Worm (Caenorhabditis elegans) whole organism, L4 larva: ENCODE data around the gene fbn-1.
A peak's percentile ranks its signal among the peaks of the same experiment; 100 is the strongest.

ENCODE experiments used
- F37D6.2 ChIP-seq: sonication (generic microtip); optimal IDR thresholded peaks from 2 replicates; lab custom pipeline; 2016; ENCODE audit warnings: mild to moderate bottlenecking, missing genetic modification characterization, missing compliant biosample characterization
- R02D3.7 ChIP-seq: fragments of 150-350 bp; sonication (generic microtip); optimal IDR thresholded peaks from 3 replicates; lab custom pipeline; 2014; ENCODE audit warnings: missing biosample characterization, missing genetic modification characterization
- T20F7.1 ChIP-seq: fragments of 200-800 bp; sonication (Bioruptor generic); optimal IDR thresholded peaks from 2 replicates; lab custom pipeline; 2018; ENCODE audit warnings: mild to moderate bottlenecking, missing genetic modification characterization, missing compliant biosample characterization
- T26A8.4 ChIP-seq: fragments of 200-800 bp; sonication (Bioruptor generic); IDR thresholded peaks from 2 replicates; pipeline ENCODE4 v1.3.6; 2022; ENCODE audit warnings: missing genetic modification characterization, missing compliant biosample characterization
- ZK546.5 ChIP-seq, 2 experiments: sonication (generic microtip); optimal IDR thresholded peaks; 2 replicates each; lab custom pipeline; 2017; ENCODE audit warnings: missing biosample characterization in 2 of 2, missing genetic modification characterization in 2 of 2
- aha-1 ChIP-seq: fragments of 150-350 bp; peaks from one replicate; lab custom pipeline; 2014; ENCODE audit warnings: missing biosample characterization, missing genetic modification characterization
- arid-1 ChIP-seq: fragments of 200-800 bp; sonication (Bioruptor generic); conservative IDR thresholded peaks from 2 replicates; pipeline ENCODE4 v1.3.6; 2022; ENCODE audit warnings: missing genetic modification reagents, missing genetic modification characterization, missing compliant biosample characterization
- attf-4 ChIP-seq: sonication (generic microtip); optimal IDR thresholded peaks from 3 replicates; lab custom pipeline; 2017; ENCODE audit warnings: missing biosample characterization, missing genetic modification characterization
- ceh-28 ChIP-seq: fragments of 150-350 bp; optimal IDR thresholded peaks from 2 replicates; lab custom pipeline; 2014; ENCODE audit warnings: missing biosample characterization, missing genetic modification reagents, missing genetic modification characterization
- ceh-32 ChIP-seq: sonication (generic microtip); optimal IDR thresholded peaks from 2 replicates; lab custom pipeline; 2016; ENCODE audit warnings: mild to moderate bottlenecking, missing genetic modification characterization, missing compliant biosample characterization; ENCODE audit not compliant: poor library complexity
- ceh-44 ChIP-seq: fragments of 200-800 bp; sonication (Bioruptor generic); IDR thresholded peaks from 2 replicates; pipeline ENCODE4 v1.3.6; 2022; ENCODE audit warnings: missing genetic modification reagents, missing genetic modification characterization, missing compliant biosample characterization
- ceh-62 ChIP-seq: sonication (generic microtip); optimal IDR thresholded peaks from 2 replicates; lab custom pipeline; 2017; ENCODE audit warnings: missing biosample characterization, missing genetic modification characterization
- daf-12 ChIP-seq: fragments of 150-350 bp; optimal IDR thresholded peaks from 2 replicates; lab custom pipeline; 2014; ENCODE audit warnings: missing biosample characterization, missing genetic modification reagents, missing genetic modification characterization
- duxl-1 ChIP-seq: sonication (generic microtip); optimal IDR thresholded peaks from 2 replicates; lab custom pipeline; 2016; ENCODE audit warnings: mild to moderate bottlenecking, missing genetic modification characterization, moderate library complexity, missing compliant biosample characterization; ENCODE audit not compliant: poor library complexity
- dve-1 ChIP-seq: sonication (generic microtip); optimal IDR thresholded peaks from 2 replicates; lab custom pipeline; 2017; ENCODE audit warnings: antibody characterized with exemption, mild to moderate bottlenecking, missing genetic modification characterization, missing compliant biosample characterization; ENCODE audit not compliant: insufficient read depth
- egl-43 ChIP-seq: fragments of 200-800 bp; sonication (Bioruptor generic); IDR thresholded peaks from 2 replicates; pipeline ENCODE4 v1.3.6; 2022; ENCODE audit warnings: missing genetic modification reagents, missing genetic modification characterization, missing compliant biosample characterization
- lim-7 ChIP-seq: fragments of 200-800 bp; sonication (Bioruptor generic); IDR thresholded peaks from 2 replicates; pipeline ENCODE4 v1.3.6; 2022; ENCODE audit warnings: missing genetic modification characterization, missing compliant biosample characterization
- lin-1 ChIP-seq: fragments of 200-800 bp; sonication (Bioruptor generic); IDR thresholded peaks from 2 replicates; pipeline ENCODE4 v1.3.6; 2022; ENCODE audit warnings: missing genetic modification reagents, missing genetic modification characterization, missing compliant biosample characterization
- lin-15B ChIP-seq: fragments of 150-350 bp; sonication (generic microtip); optimal IDR thresholded peaks from 3 replicates; lab custom pipeline; 2014; ENCODE audit warnings: missing biosample characterization, missing genetic modification characterization
- madf-5 ChIP-seq, 2 experiments: fragments of 200-800 bp; sonication (Bioruptor generic); IDR thresholded peaks; 2 replicates each; pipeline ENCODE4 v1.3.6; 2022; ENCODE audit warnings: missing compliant biosample characterization in 2 of 2, missing genetic modification characterization in 2 of 2
- madf-9 ChIP-seq: fragments of 200-800 bp; sonication (Bioruptor generic); conservative IDR thresholded peaks from 2 replicates; pipeline ENCODE4 v1.3.6; 2022; ENCODE audit warnings: missing genetic modification reagents, missing genetic modification characterization, missing compliant biosample characterization
- mes-2 ChIP-seq: sonication (generic microtip); optimal IDR thresholded peaks from 2 replicates; lab custom pipeline; 2016; ENCODE audit warnings: missing genotype, mild to moderate bottlenecking, missing genetic modification characterization, missing compliant biosample characterization; ENCODE audit not compliant: poor library complexity, severe bottlenecking
- mxl-2 ChIP-seq: fragments of 200-800 bp; sonication (Bioruptor generic); conservative IDR thresholded peaks from 2 replicates; pipeline ENCODE4 v1.3.6; 2022; ENCODE audit warnings: missing genetic modification reagents, missing genetic modification characterization, missing compliant biosample characterization
- nhr-111 ChIP-seq: fragments of 200-800 bp; sonication (Bioruptor generic); optimal IDR thresholded peaks from 2 replicates; lab custom pipeline; 2018; ENCODE audit warnings: mild to moderate bottlenecking, missing genetic modification characterization, missing compliant biosample characterization
- nhr-25 ChIP-seq: sonication (generic microtip); optimal IDR thresholded peaks from 2 replicates; lab custom pipeline; 2017; ENCODE audit warnings: missing genetic modification characterization, mild to moderate bottlenecking, missing compliant biosample characterization, antibody characterized with exemption, moderate library complexity, borderline replicate concordance; ENCODE audit not compliant: insufficient read depth
- nhr-28 ChIP-seq: fragments of 150-350 bp; optimal IDR thresholded peaks from 2 replicates; lab custom pipeline; 2014; ENCODE audit warnings: missing biosample characterization, missing genetic modification characterization
- nhr-42 ChIP-seq: fragments of 200-800 bp; sonication (Bioruptor generic); IDR thresholded peaks from 2 replicates; pipeline ENCODE4 v1.3.6; 2022; ENCODE audit warnings: missing genetic modification characterization, missing compliant biosample characterization
- sdz-12 ChIP-seq: fragments of 200-800 bp; sonication (Bioruptor generic); optimal IDR thresholded peaks from 2 replicates; lab custom pipeline; 2018; ENCODE audit warnings: mild to moderate bottlenecking, missing genetic modification characterization, missing compliant biosample characterization
- set-16 ChIP-seq: fragments of 200-800 bp; sonication (Bioruptor generic); IDR thresholded peaks from 2 replicates; pipeline ENCODE4 v1.3.6; 2022; ENCODE audit warnings: missing genetic modification reagents, missing genetic modification characterization, missing compliant biosample characterization
- snpc-1.2 ChIP-seq: fragments of 200-800 bp; sonication (Bioruptor generic); IDR thresholded peaks from 2 replicates; pipeline ENCODE4 v1.3.6; 2022; ENCODE audit warnings: missing genetic modification reagents, missing genetic modification characterization, missing compliant biosample characterization
- snpc-4 ChIP-seq: fragments of 150-350 bp; optimal IDR thresholded peaks from 2 replicates; lab custom pipeline; 2014; ENCODE audit warnings: missing biosample characterization, missing genetic modification characterization
- spr-1 ChIP-seq: sonication (generic microtip); optimal IDR thresholded peaks from 2 replicates; lab custom pipeline; 2016; ENCODE audit warnings: mild to moderate bottlenecking, missing genetic modification characterization, missing compliant biosample characterization
- spr-3 ChIP-seq: fragments of 200-800 bp; sonication (Bioruptor generic); optimal IDR thresholded peaks from 2 replicates; lab custom pipeline; 2018; ENCODE audit warnings: mild to moderate bottlenecking, missing genetic modification characterization, missing compliant biosample characterization
- tag-97 ChIP-seq: fragments of 200-800 bp; sonication (Bioruptor generic); IDR thresholded peaks from 2 replicates; pipeline ENCODE4 v1.3.6; 2022; ENCODE audit warnings: missing genetic modification characterization, missing compliant biosample characterization
- tra-1 ChIP-seq: fragments of 200-800 bp; sonication (Bioruptor generic); IDR thresholded peaks from 2 replicates; pipeline ENCODE4 v1.3.6; 2022; ENCODE audit warnings: missing genetic modification reagents, missing genetic modification characterization, missing compliant biosample characterization
- unc-130 ChIP-seq: sonication (generic microtip); optimal IDR thresholded peaks from 2 replicates; lab custom pipeline; 2016; ENCODE audit warnings: missing genetic modification reagents, missing genetic modification characterization, missing compliant biosample characterization
- unc-62 ChIP-seq, 3 experiments: fragments of 150-350 bp in 1 of 3; sonication (generic microtip); optimal IDR thresholded peaks in 2 of 3; peaks in 1 of 3; 1 replicate in 1 of 3; 2 replicates in 2 of 3; lab custom pipeline; 2014 to 2017; ENCODE audit warnings: missing biosample characterization in 3 of 3, missing genetic modification characterization in 3 of 3, missing genetic modification reagents in 3 of 3, missing genotype in 1 of 3
- zag-1 ChIP-seq: fragments of 150-350 bp; optimal IDR thresholded peaks from 2 replicates; lab custom pipeline; 2014; ENCODE audit warnings: missing biosample characterization, missing genetic modification characterization
- zfp-3 ChIP-seq: fragments of 200-800 bp; sonication (Bioruptor generic); conservative IDR thresholded peaks from 2 replicates; pipeline ENCODE4 v1.3.6; 2022; ENCODE audit warnings: missing genetic modification reagents, missing genetic modification characterization, missing compliant biosample characterization
- zip-11 ChIP-seq: fragments of 200-800 bp; sonication (Bioruptor generic); IDR thresholded peaks from 2 replicates; pipeline ENCODE4 v1.3.6; 2022; ENCODE audit warnings: missing genetic modification characterization, missing compliant biosample characterization
- ztf-7 ChIP-seq: fragments of 150-350 bp; optimal IDR thresholded peaks from 2 replicates; lab custom pipeline; 2014; ENCODE audit warnings: missing biosample characterization, missing genetic modification characterization

Gene fbn-1

DNA sequence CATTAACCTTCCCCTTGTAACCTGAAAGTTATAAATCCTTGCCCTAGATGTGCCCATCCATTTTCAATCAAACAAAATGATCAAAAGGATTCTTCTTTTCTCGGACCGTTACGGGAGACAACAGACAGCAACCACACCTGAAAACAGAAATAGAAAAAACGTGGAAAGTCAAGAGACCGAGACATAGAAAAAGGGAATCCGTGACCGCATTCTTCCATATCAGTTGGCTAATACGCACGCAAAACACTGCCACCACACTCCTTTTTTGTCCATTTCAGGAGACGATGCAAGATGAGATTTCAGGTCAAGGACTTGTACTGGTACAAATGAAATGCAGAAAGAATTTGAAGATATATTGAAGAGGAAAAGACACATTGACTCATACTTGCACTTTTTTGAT is 6.9 kb upstream of the fbn-1 start (continued):
- TF ChIP-seq nhr-28 (peak; percentile 35), set-16 (GFP tag; lab: Robert Waterston, UW) (no peak)

- TF ChIP-seq ztf-7 (tag; lab: Kevin White, UChicago) (no peak), unc-62 (GFP tag; optimal IDR thresholded peaks at IDR 0.05 in 1 of 2; lab: Kevin White, UChicago) (peak in 1 of 2 experiments; percentile 92), unc-62 (tag; optimal IDR thresholded peaks at IDR 0.05; lab: Kevin White, UChicago) (no peak)
Observed at ce11 chrIII:7619846-7620245, 5.3 kb upstream of the fbn-1 start.

DNA sequence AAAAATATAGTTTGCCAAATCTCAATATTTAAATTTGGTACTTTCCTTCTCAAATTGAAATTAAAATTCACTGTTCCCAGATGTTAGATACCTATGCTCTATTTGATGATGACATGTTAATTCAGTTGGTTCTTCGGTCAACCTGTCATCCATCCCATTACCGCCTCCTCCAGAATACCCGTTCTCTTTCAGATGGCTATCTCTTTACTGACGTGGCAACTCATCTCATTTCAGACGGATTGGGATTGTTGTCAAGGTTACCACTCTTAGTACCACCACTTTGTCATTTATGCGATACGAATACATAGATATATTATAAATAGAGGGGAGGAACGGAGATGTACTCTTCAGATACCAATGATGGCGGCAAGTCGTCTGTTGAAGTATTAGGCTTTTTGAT is 3.8 kb upstream of the fbn-1 start:
- TF ChIP-seq aha-1 (tag; lab: Kevin White, UChicago) (peak; percentile 4), snpc-1.2 (GFP tag; lab: Robert Waterston, UW) (no peak)

DNA sequence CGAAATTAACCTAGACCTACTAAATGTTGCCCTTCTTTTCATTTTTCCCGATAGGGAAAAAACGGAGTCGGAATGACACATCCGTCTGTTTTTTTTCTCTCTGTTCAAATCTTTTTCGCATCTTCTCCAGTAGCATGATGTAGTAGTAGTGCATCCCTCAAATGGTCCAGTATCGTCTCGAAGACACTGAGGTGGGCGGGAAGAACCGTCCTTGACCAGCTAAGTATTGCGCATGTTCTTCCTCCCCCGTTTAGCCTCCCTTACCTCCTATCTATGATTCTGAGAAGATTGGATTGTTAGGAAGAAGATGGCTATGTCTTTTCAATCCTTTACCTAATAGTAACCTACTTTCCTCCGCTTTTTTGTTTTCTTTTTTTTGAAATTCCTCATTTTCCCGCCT is 2.3 kb upstream of the fbn-1 start:
- TF ChIP-seq R02D3.7 (tag; lab: Kevin White, UChicago) (no peak), egl-43 (GFP tag; lab: Robert Waterston, UW) (no peak), dve-1 (tag; lab: Kevin White, UChicago) (no peak), duxl-1 (tag; lab: Kevin White, UChicago) (no peak), zag-1 (tag; lab: Kevin White, UChicago) (no peak), attf-4 (tag; lab: Kevin White, UChicago) (no peak), nhr-28 (peak; percentile 2), sdz-12 (no peak), ceh-32 (tag; lab: Kevin White, UChicago) (no peak), daf-12 (tag; lab: Kevin White, UChicago) (no peak), madf-5 (GFP tag; IDR thresholded peaks at IDR 0.05; lab: Robert Waterston, UW) (no peak), ceh-62 (no peak), zfp-3 (GFP tag; lab: Robert Waterston, UW) (no peak), nhr-25 (tag; lab: Kevin White, UChicago) (peak; percentile 90), spr-3 (GFP tag; lab: Kevin White, UChicago) (no peak), F37D6.2 (tag; lab: Kevin White, UChicago) (no peak)

- TF ChIP-seq zip-11 (GFP tag; lab: Robert Waterston, UW) (no peak), ceh-28 (tag; lab: Kevin White, UChicago) (no peak), unc-62 (GFP tag; optimal IDR thresholded peaks at IDR 0.05 in 1 of 2; lab: Kevin White, UChicago) (peak in 1 of 2 experiments; percentile 91), unc-62 (tag; optimal IDR thresholded peaks at IDR 0.05; lab: Kevin White, UChicago) (no peak), lin-1 (GFP tag; lab: Robert Waterston, UW) (no peak), tag-97 (GFP tag; lab: Robert Waterston, UW) (no peak), spr-1 (tag; lab: Kevin White, UChicago) (no peak), nhr-111 (no peak), ZK546.5 (tag; optimal IDR thresholded peaks at IDR 0.05; lab: Kevin White, UChicago) (no peak)
- TF ChIP-seq, all 104 proteins: peak for 1
Observed at ce11 chrIII:7641337-7641736, 16.2 kb downstream of the fbn-1 start.

DNA sequence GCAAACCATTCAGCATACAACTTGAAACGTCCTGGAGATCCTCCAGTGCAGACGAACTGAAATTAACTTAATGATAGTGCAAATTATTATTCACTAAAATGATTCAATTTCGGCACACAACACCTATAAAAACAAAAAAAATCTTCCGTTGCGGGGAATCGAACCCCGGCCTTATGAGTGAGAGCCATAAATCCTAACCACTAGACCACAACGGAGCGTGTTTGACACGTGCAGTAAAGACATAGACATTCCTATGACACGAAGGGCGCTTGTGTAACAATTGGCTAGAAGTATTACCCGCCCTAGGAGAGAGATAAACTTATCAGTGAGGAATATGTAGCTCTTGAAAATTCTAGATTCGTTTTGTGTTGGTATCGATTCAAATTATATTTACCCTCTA is 16.8 kb downstream of the fbn-1 start:
- no peak for TF ChIP-seq snpc-4 (tag; lab: Kevin White, UChicago)
- TF ChIP-seq ceh-32 (tag; lab: Kevin White, UChicago) = no peak
- TF ChIP-seq nhr-42 (GFP tag; lab: Robert Waterston, UW) = 0 out of 2 replicates have a peak, but pooled peaks have one; percentile 61
- TF ChIP-seq madf-9 (GFP tag; lab: Robert Waterston, UW) = peak; percentile 81
- no peak for TF ChIP-seq nhr-25 (tag; lab: Kevin White, UChicago)
- TF ChIP-seq lim-7 (GFP tag; lab: Robert Waterston, UW) = peak; percentile 86
- no peak for TF ChIP-seq T20F7.1
- no peak for TF ChIP-seq lin-15B
- TF ChIP-seq daf-12 (tag; lab: Kevin White, UChicago) = no peak
- peak; percentile 69 for TF ChIP-seq mes-2 (tag; lab: Kevin White, UChicago)
- TF ChIP-seq unc-130 = peak; percentile 69
- peak; percentile 13 for TF ChIP-seq nhr-28
- TF ChIP-seq arid-1 = peak; percentile 74
- no peak for TF ChIP-seq mxl-2 (GFP tag; lab: Robert Waterston, UW)
- 0 out of 2 replicates have a peak, but pooled peaks have one; percentile 55 for TF ChIP-seq ceh-44 (GFP tag; lab: Robert Waterston, UW)
- peak; percentile 53 for TF ChIP-seq T26A8.4 (GFP tag; lab: Robert Waterston, UW)
- TF ChIP-seq tra-1 (GFP tag; lab: Robert Waterston, UW) = peak; percentile 67
